Fruit fly (Drosophila melanogaster) whole organism, embryonic: ENCODE data around the gene CG4456.

Source experiments
- Adf1 ChIP-seq: fragments of 200-800 bp; sonication (Bioruptor generic); IDR thresholded peaks from 2 replicates; pipeline ENCODE4 v1.3.6; 2022; ENCODE audit warnings: missing biosample characterization, missing genetic modification characterization
- Aef1 ChIP-seq: fragments of 200-800 bp; sonication (Bioruptor generic); IDR thresholded peaks from 3 replicates; pipeline ENCODE4 v1.3.6; 2022; ENCODE audit warnings: missing biosample characterization, missing genetic modification characterization
- CG1024 ChIP-seq: fragments of 200-800 bp; sonication (Bioruptor generic); IDR thresholded peaks from 2 replicates; pipeline ENCODE4 v1.3.6; 2022; ENCODE audit warnings: missing biosample characterization, missing genetic modification characterization
- CG10274 ChIP-seq: fragments of 200-800 bp; sonication (Bioruptor generic); optimal IDR thresholded peaks from 3 replicates; lab custom pipeline; 2017; ENCODE audit warnings: missing biosample characterization, mild to moderate bottlenecking, missing genetic modification characterization
- CG10565 ChIP-seq: fragments of 200-800 bp; sonication (Bioruptor generic); optimal IDR thresholded peaks from 3 replicates; lab custom pipeline; 2016; ENCODE audit warnings: missing biosample characterization, mild to moderate bottlenecking, missing genetic modification characterization
- CG10979 ChIP-seq: fragments of 200-800 bp; sonication (Bioruptor generic); optimal IDR thresholded peaks from 2 replicates; lab custom pipeline; 2018; ENCODE audit warnings: missing biosample characterization, mild to moderate bottlenecking, missing genetic modification characterization, moderate library complexity
- CG11085 ChIP-seq: fragments of 200-800 bp; sonication (Bioruptor generic); IDR thresholded peaks from 2 replicates; pipeline ENCODE4 v1.3.6; 2022; ENCODE audit warnings: missing biosample characterization, missing genetic modification characterization
- CG12104 ChIP-seq: fragments of 200-800 bp; sonication (Bioruptor generic); optimal IDR thresholded peaks from 3 replicates; lab custom pipeline; 2016; ENCODE audit warnings: missing biosample characterization, missing genetic modification characterization
- CG14965 ChIP-seq: fragments of 200-800 bp; sonication (Bioruptor generic); optimal IDR thresholded peaks from 2 replicates; lab custom pipeline; 2016; ENCODE audit warnings: missing biosample characterization, missing genetic modification characterization, borderline replicate concordance
- CG17912 ChIP-seq: fragments of 200-800 bp; sonication (Bioruptor generic); optimal IDR thresholded peaks from 2 replicates; lab custom pipeline; 2018; ENCODE audit warnings: missing biosample characterization, mild to moderate bottlenecking, missing genetic modification characterization
- CG2199 ChIP-seq: fragments of 200-800 bp; sonication (Bioruptor generic); IDR thresholded peaks from 3 replicates; pipeline ENCODE4 v1.3.6; 2022; ENCODE audit warnings: missing biosample characterization, missing genetic modification characterization
- CG32532 ChIP-seq: fragments of 200-800 bp; sonication (Bioruptor generic); IDR thresholded peaks from 2 replicates; pipeline ENCODE4 v1.3.6; 2022; ENCODE audit warnings: missing biosample characterization, missing genetic modification characterization
- CG32767 ChIP-seq: fragments of 200-800 bp; sonication (Bioruptor generic); IDR thresholded peaks from 2 replicates; pipeline ENCODE4 v1.3.6; 2022; ENCODE audit warnings: missing biosample characterization, missing genetic modification characterization
- CG3995 ChIP-seq: fragments of 200-800 bp; sonication (Bioruptor generic); optimal IDR thresholded peaks from 3 replicates; lab custom pipeline; 2016; ENCODE audit warnings: missing biosample characterization, missing genetic modification characterization
- CG4617 ChIP-seq: fragments of 200-800 bp; sonication (Bioruptor generic); optimal IDR thresholded peaks from 3 replicates; lab custom pipeline; 2016; ENCODE audit warnings: missing biosample characterization, missing genetic modification characterization, borderline replicate concordance
- CG7928 ChIP-seq: fragments of 200-800 bp; sonication (Bioruptor generic); optimal IDR thresholded peaks from 2 replicates; lab custom pipeline; 2017; ENCODE audit warnings: missing biosample characterization, mild to moderate bottlenecking, missing genetic modification characterization
- CG8089 ChIP-seq: fragments of 200-800 bp; sonication (Bioruptor generic); optimal IDR thresholded peaks from 3 replicates; lab custom pipeline; 2016; ENCODE audit warnings: missing biosample characterization, missing genetic modification characterization
- CG8388 ChIP-seq: fragments of 200-800 bp; sonication (Bioruptor generic); optimal IDR thresholded peaks from 2 replicates; lab custom pipeline; 2019; ENCODE audit warnings: missing biosample characterization, mild to moderate bottlenecking, missing genetic modification characterization, moderate library complexity
- CG8478 ChIP-seq: fragments of >200 bp; optimal IDR thresholded peaks from 2 replicates; lab custom pipeline; 2018
- CG9437 ChIP-seq: fragments of 200-800 bp; sonication (Bioruptor generic); optimal IDR thresholded peaks from 2 replicates; lab custom pipeline; 2018; ENCODE audit warnings: missing biosample characterization, mild to moderate bottlenecking, missing genetic modification characterization
- Drgx ChIP-seq: fragments of 200-800 bp; sonication (Bioruptor generic); IDR thresholded peaks from 2 replicates; pipeline ENCODE4 v1.3.6; 2022; ENCODE audit warnings: missing biosample characterization, missing genetic modification characterization
- E2f1 ChIP-seq: fragments of 200-800 bp; sonication (Bioruptor generic); IDR thresholded peaks from 2 replicates; pipeline ENCODE4 v1.3.6; 2022; ENCODE audit warnings: missing biosample characterization, missing genetic modification characterization
- ERR ChIP-seq: fragments of 200-800 bp; sonication (Bioruptor generic); optimal IDR thresholded peaks from 2 replicates; lab custom pipeline; 2016; ENCODE audit warnings: missing biosample characterization, missing genetic modification characterization
- Eip74EF ChIP-seq, 2 experiments: fragments of 200-800 bp in 1 of 2; fragments of >200 bp in 1 of 2; sonication (Bioruptor generic) in 1 of 2; optimal IDR thresholded peaks; 2 replicates each; lab custom pipeline; 2017 to 2019; ENCODE audit warnings: missing biosample characterization in 2 of 2, missing genetic modification characterization in 2 of 2, mild to moderate bottlenecking in 1 of 2, moderate library complexity in 1 of 2
- HmgD ChIP-seq: fragments of 200-800 bp; sonication (Bioruptor generic); optimal IDR thresholded peaks from 3 replicates; lab custom pipeline; 2016; ENCODE audit warnings: missing biosample characterization, missing genetic modification characterization
- Hr78 ChIP-seq, 2 experiments: fragments of 200-800 bp in 1 of 2; fragments of >200 bp in 1 of 2; sonication (Bioruptor generic) in 1 of 2; optimal IDR thresholded peaks; 2 replicates each; lab custom pipeline; 2017 to 2019; ENCODE audit warnings: missing biosample characterization in 2 of 2, missing genetic modification characterization in 2 of 2, mild to moderate bottlenecking in 1 of 2, moderate library complexity in 1 of 2
- Jarid2 ChIP-seq: fragments of 200-800 bp; sonication (Bioruptor generic); optimal IDR thresholded peaks from 3 replicates; lab custom pipeline; 2017; ENCODE audit warnings: mild to moderate bottlenecking, missing biosample characterization, missing genetic modification reagents, missing genetic modification characterization
- Kr ChIP-seq: fragments of 200-800 bp; sonication (Bioruptor generic); optimal IDR thresholded peaks from 2 replicates; lab custom pipeline; 2017; ENCODE audit warnings: missing biosample characterization, mild to moderate bottlenecking, missing genetic modification characterization
- PHDP ChIP-seq: fragments of 200-800 bp; sonication (Bioruptor generic); optimal IDR thresholded peaks from 3 replicates; lab custom pipeline; 2018; ENCODE audit warnings: missing biosample characterization, mild to moderate bottlenecking, missing genetic modification characterization, moderate library complexity
- ato ChIP-seq: fragments of 200-800 bp; sonication (Bioruptor generic); IDR thresholded peaks from 2 replicates; pipeline ENCODE4 v1.3.6; 2022; ENCODE audit warnings: missing biosample characterization, missing genetic modification characterization; ENCODE audit not compliant: partially characterized antibody
- crc ChIP-seq: fragments of 200-800 bp; sonication (Bioruptor generic); optimal IDR thresholded peaks from 2 replicates; lab custom pipeline; 2016; ENCODE audit warnings: missing biosample characterization, missing genetic modification characterization
- da ChIP-seq: fragments of 200-800 bp; sonication (Bioruptor generic); optimal IDR thresholded peaks from 2 replicates; lab custom pipeline; 2016; ENCODE audit warnings: missing biosample characterization, missing genetic modification characterization
- fd64A ChIP-seq: fragments of 200-800 bp; sonication (Bioruptor generic); optimal IDR thresholded peaks from 3 replicates; lab custom pipeline; 2018; ENCODE audit warnings: missing biosample characterization, mild to moderate bottlenecking, missing genetic modification characterization
- fd96Cb ChIP-seq: fragments of 200-800 bp; sonication (Bioruptor generic); optimal IDR thresholded peaks from 2 replicates; lab custom pipeline; 2018; ENCODE audit warnings: missing biosample characterization, mild to moderate bottlenecking, missing genetic modification characterization, moderate library complexity
- knrl ChIP-seq: fragments of 200-800 bp; sonication (Bioruptor generic); IDR thresholded peaks from 3 replicates; pipeline ENCODE4 v1.3.6; 2022; ENCODE audit warnings: missing biosample characterization, missing genetic modification characterization; ENCODE audit not compliant: partially characterized antibody
- mam ChIP-seq: fragments of 200-800 bp; sonication (Bioruptor generic); optimal IDR thresholded peaks from 3 replicates; lab custom pipeline; 2016; ENCODE audit warnings: missing biosample characterization, missing genetic modification characterization
- odd ChIP-seq: fragments of 200-800 bp; sonication (Bioruptor generic); optimal IDR thresholded peaks from 2 replicates; lab custom pipeline; 2017; ENCODE audit warnings: missing biosample characterization, mild to moderate bottlenecking, missing genetic modification characterization
- pnt ChIP-seq: fragments of 200-800 bp; sonication (Bioruptor generic); optimal IDR thresholded peaks from 3 replicates; lab custom pipeline; 2016; ENCODE audit warnings: missing biosample characterization, missing genetic modification characterization
- pzg ChIP-seq: fragments of 200-800 bp; sonication (Bioruptor generic); optimal IDR thresholded peaks from 3 replicates; lab custom pipeline; 2018; ENCODE audit warnings: missing biosample characterization, mild to moderate bottlenecking, missing genetic modification characterization, moderate library complexity
- salm ChIP-seq: fragments of 200-800 bp; sonication (Bioruptor generic); optimal IDR thresholded peaks from 2 replicates; lab custom pipeline; 2018; ENCODE audit warnings: missing biosample characterization, mild to moderate bottlenecking, missing genetic modification characterization
- scrt ChIP-seq: fragments of 200-800 bp; sonication (Bioruptor generic); optimal IDR thresholded peaks from 2 replicates; lab custom pipeline; 2018; ENCODE audit warnings: missing biosample characterization, mild to moderate bottlenecking, missing genetic modification characterization, moderate library complexity
- sens-2 ChIP-seq: fragments of 200-800 bp; sonication (Bioruptor generic); IDR thresholded peaks from 2 replicates; pipeline ENCODE4 v1.3.6; 2022; ENCODE audit warnings: missing biosample characterization, missing genetic modification characterization
- sima ChIP-seq: fragments of 200-800 bp; sonication (Bioruptor generic); optimal IDR thresholded peaks from 2 replicates; lab custom pipeline; 2016; ENCODE audit warnings: missing biosample characterization, missing genetic modification characterization
- slbo ChIP-seq: fragments of 200-800 bp; sonication (Bioruptor generic); IDR thresholded peaks from 2 replicates; pipeline ENCODE4 v1.3.6; 2022; ENCODE audit warnings: missing biosample characterization, missing genetic modification characterization
- trem ChIP-seq: fragments of 200-800 bp; optimal IDR thresholded peaks from 3 replicates; lab custom pipeline; 2019; ENCODE audit warnings: missing biosample characterization, mild to moderate bottlenecking, missing genetic modification characterization, moderate library complexity
- unpg ChIP-seq: fragments of 200-800 bp; sonication (Bioruptor generic); optimal IDR thresholded peaks from 3 replicates; lab custom pipeline; 2018; ENCODE audit warnings: missing biosample characterization, mild to moderate bottlenecking, missing genetic modification characterization, moderate library complexity
- z ChIP-seq: fragments of 200-800 bp; sonication (Bioruptor generic); IDR thresholded peaks from 3 replicates; pipeline ENCODE4 v1.3.6; 2022; ENCODE audit warnings: missing biosample characterization, missing genetic modification characterization
- zen2 ChIP-seq: fragments of 200-800 bp; sonication (Bioruptor generic); IDR thresholded peaks from 3 replicates; pipeline ENCODE4 v1.3.6; 2022; ENCODE audit warnings: missing biosample characterization, missing genetic modification characterization; ENCODE audit not compliant: partially characterized antibody
- zf30C ChIP-seq: fragments of 200-800 bp; sonication (Bioruptor generic); optimal IDR thresholded peaks from 3 replicates; lab custom pipeline; 2018; ENCODE audit warnings: missing biosample characterization, mild to moderate bottlenecking, missing genetic modification characterization

Gene CG4456

DNA sequence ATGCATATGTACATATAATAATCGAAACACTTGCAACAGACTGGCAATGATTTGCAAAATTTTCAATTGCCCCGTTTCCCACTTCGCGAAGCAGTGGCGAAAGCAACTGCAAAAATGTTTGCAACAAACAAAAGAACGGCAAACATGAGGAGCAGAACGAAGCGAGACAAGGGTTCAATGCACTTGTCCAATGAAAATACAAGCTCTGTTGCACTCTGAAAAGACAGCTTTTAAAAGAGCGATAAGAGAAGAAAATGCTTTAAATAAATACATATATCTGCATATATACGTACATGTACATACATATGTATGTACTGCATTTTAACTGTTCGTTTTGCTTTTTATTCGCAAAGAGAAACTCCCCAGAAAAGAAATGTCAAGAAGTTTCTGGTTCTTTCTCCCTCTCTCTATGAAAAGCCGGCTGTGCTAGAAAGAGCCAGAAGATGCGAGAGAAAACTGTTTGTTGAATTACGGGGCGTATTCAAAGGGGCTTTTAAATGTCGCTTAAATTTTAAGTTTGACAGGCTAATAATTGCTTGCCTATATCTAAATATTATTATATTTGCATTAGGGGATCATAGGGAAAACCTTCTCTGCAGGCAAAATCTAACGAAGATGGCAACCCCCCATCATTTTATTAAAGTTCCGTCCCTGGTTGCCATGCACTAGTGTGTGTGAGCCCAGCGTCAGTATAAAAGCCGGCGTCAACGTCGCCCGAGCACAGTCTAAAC is 11.0 kb downstream of the CG4456 start, which contains the start of gene Hsp27:
Hsp27 (plus strand) TSS at position 719 of the 731 bp plus-strand sequence.
- peak; percentile 94 for TF ChIP-seq CG1024 (GFP tag; lab: Robert Waterston, UW)
- no peak for TF ChIP-seq zen2 (GFP tag; lab: Robert Waterston, UW)
- peak; percentile 97 for TF ChIP-seq salm (tag; lab: Kevin White, UChicago)
- peak; percentile 25 for TF ChIP-seq pzg (GFP tag; lab: Kevin White, UChicago)
- peak; percentile 68 for TF ChIP-seq sima
- TF ChIP-seq CG2199 (GFP tag; lab: Robert Waterston, UW), result peak; percentile 99
- peak; percentile 80 for TF ChIP-seq CG3995
- peak; percentile 48; the same call in 2 of the 3 replicates for TF ChIP-seq knrl (GFP tag; lab: Robert Waterston, UW)
- peak; percentile 95 for TF ChIP-seq scrt (GFP tag; lab: Kevin White, UChicago)
- TF ChIP-seq CG9437, result peak; percentile 92
- TF ChIP-seq CG8089 (GFP tag; lab: Kevin White, UChicago), result peak; percentile 83
- peak in 1 of 2 experiments; percentile 92 for TF ChIP-seq Hr78 (GFP tag; optimal IDR thresholded peaks at IDR 0.05; lab: Kevin White, UChicago)
- TF ChIP-seq CG8478 (lab: Kevin White, UChicago), result peak; percentile 27
- TF ChIP-seq PHDP (tag; lab: Kevin White, UChicago), result peak; percentile 98
- peak in 1 of 2 experiments; percentile 97 for TF ChIP-seq Eip74EF (GFP tag; optimal IDR thresholded peaks at IDR 0.05; lab: Kevin White, UChicago)
- peak; percentile 33 for TF ChIP-seq Kr (GFP tag; lab: Kevin White, UChicago)
- TF ChIP-seq fd96Cb (tag; lab: Kevin White, UChicago), result peak; percentile 99
- peak; percentile 96 for TF ChIP-seq trem (tag; lab: Kevin White, UChicago)
- TF ChIP-seq HmgD (GFP tag; lab: Kevin White, UChicago), result peak; percentile 38
- TF ChIP-seq CG8388 (GFP tag; lab: Kevin White, UChicago), result peak; percentile 97
- TF ChIP-seq CG12104 (GFP tag; lab: Kevin White, UChicago), result peak; percentile 92
- TF ChIP-seq unpg (GFP tag; lab: Kevin White, UChicago), result peak; percentile 99
- TF ChIP-seq Adf1, result peak; percentile 87
- TF ChIP-seq da (GFP tag; lab: Kevin White, UChicago), result peak; percentile 49
- peak; percentile 97 for TF ChIP-seq mam
- TF ChIP-seq CG32767 (GFP tag; lab: Robert Waterston, UW), result peak; percentile 97
- peak; percentile 97 for TF ChIP-seq CG11085 (GFP tag; lab: Robert Waterston, UW)
- peak; percentile 96 for TF ChIP-seq pnt
- TF ChIP-seq Jarid2 (GFP tag; lab: Kevin White, UChicago), result peak; percentile 93
- peak; percentile 96 for TF ChIP-seq fd64A (GFP tag; lab: Kevin White, UChicago)
- TF ChIP-seq zf30C (GFP tag; lab: Kevin White, UChicago), result no peak
- peak; percentile 99 for TF ChIP-seq slbo
- peak; percentile 54 for TF ChIP-seq CG17912
- TF ChIP-seq ato, result no peak
- TF ChIP-seq CG10979, result peak; percentile 99
- peak; percentile 82 for TF ChIP-seq CG7928 (GFP tag; lab: Kevin White, UChicago)
- TF ChIP-seq Aef1, result peak; percentile 98
- peak; percentile 99 for TF ChIP-seq E2f1
- TF ChIP-seq CG10274, result peak; percentile 90
- TF ChIP-seq z (GFP tag; lab: Robert Waterston, UW), result peak; percentile 78; the same call in 2 of the 3 replicates
- TF ChIP-seq crc (GFP tag; lab: Kevin White, UChicago), result peak; percentile 92
- TF ChIP-seq Drgx (GFP tag; lab: Robert Waterston, UW), result peak; percentile 100
- TF ChIP-seq CG32532 (GFP tag; lab: Robert Waterston, UW), result peak; percentile 99
- peak; percentile 97 for TF ChIP-seq sens-2 (GFP tag; lab: Robert Waterston, UW)
- TF ChIP-seq ERR (GFP tag; lab: Kevin White, UChicago), result peak; percentile 89
- TF ChIP-seq CG4617 (GFP tag; lab: Kevin White, UChicago), result peak; percentile 96
- TF ChIP-seq CG10565 (GFP tag; lab: Kevin White, UChicago), result peak; percentile 92
- peak; percentile 95 for TF ChIP-seq odd (GFP tag; lab: Kevin White, UChicago)
- peak; percentile 61 for TF ChIP-seq CG14965 (GFP tag; lab: Kevin White, UChicago)
